Fruit fly (Drosophila melanogaster) S2 (cell line): ENCODE data around the gene Polr2M.

Source experiments
- CG8478 ChIP-seq: fragments of >200 bp; optimal IDR thresholded peaks from 2 replicates; lab custom pipeline; 2018
- CTCF ChIP-seq, 2 experiments: fragments of >200 bp; optimal IDR thresholded peaks; 2 replicates each; lab custom pipeline; 2018

dm6 chr3R:19256477-19256876 is 27.2 kb downstream of the Polr2M start, which contains the start of gene CG14280:
- no peak for TF ChIP-seq CG8478 (lab: Kevin White, UChicago)
- TF ChIP-seq CTCF (optimal IDR thresholded peaks at IDR 0.05; lab: Kevin White, UChicago) = no peak
